Fruit fly (Drosophila melanogaster) whole organism, embryonic: ENCODE results near the gene CG42455.

Experiments used
- Abd-B ChIP-seq: fragments of 200-800 bp; sonication (Bioruptor generic); optimal IDR thresholded peaks from 2 replicates; lab custom pipeline; 2018; ENCODE audit warnings: missing biosample characterization, mild to moderate bottlenecking, missing genetic modification characterization, moderate library complexity
- Adf1 ChIP-seq: fragments of 200-800 bp; sonication (Bioruptor generic); IDR thresholded peaks from 2 replicates; pipeline ENCODE4 v1.3.6; 2022; ENCODE audit warnings: missing biosample characterization, missing genetic modification characterization
- Atf-2 ChIP-seq: fragments of 200-800 bp; sonication (Bioruptor generic); optimal IDR thresholded peaks from 2 replicates; lab custom pipeline; 2016; ENCODE audit warnings: missing biosample characterization, missing genetic modification characterization
- Bteb2 ChIP-seq: fragments of 200-800 bp; sonication (Bioruptor generic); optimal IDR thresholded peaks from 2 replicates; lab custom pipeline; 2016; ENCODE audit warnings: missing biosample characterization, missing genetic modification characterization
- CG10147 ChIP-seq: fragments of 200-800 bp; sonication (Bioruptor generic); optimal IDR thresholded peaks from 2 replicates; lab custom pipeline; 2019; ENCODE audit warnings: missing biosample characterization, mild to moderate bottlenecking, missing genetic modification characterization, moderate library complexity
- CG14441 ChIP-seq: fragments of 200-800 bp; sonication (Bioruptor generic); IDR thresholded peaks from 2 replicates; pipeline ENCODE4 v1.3.6; 2022; ENCODE audit warnings: missing biosample characterization, missing genetic modification characterization
- CG17328 ChIP-seq: fragments of 200-800 bp; sonication (Bioruptor generic); IDR thresholded peaks from 2 replicates; pipeline ENCODE4 v1.3.6; 2022; ENCODE audit warnings: missing biosample characterization, missing genetic modification characterization
- CG18476 ChIP-seq: fragments of 200-800 bp; sonication (Bioruptor generic); optimal IDR thresholded peaks from 2 replicates; lab custom pipeline; 2016; ENCODE audit warnings: missing biosample characterization, mild to moderate bottlenecking, missing genetic modification characterization
- CG18764 ChIP-seq: fragments of 200-800 bp; sonication (Bioruptor generic); optimal IDR thresholded peaks from 3 replicates; lab custom pipeline; 2016; ENCODE audit warnings: missing biosample characterization, missing genetic modification characterization
- CG3847 ChIP-seq: fragments of 200-800 bp; sonication (Bioruptor generic); IDR thresholded peaks from 2 replicates; pipeline ENCODE4 v1.3.6; 2022; ENCODE audit warnings: missing biosample characterization, missing genetic modification characterization
- CG4424 ChIP-seq: fragments of 200-800 bp; sonication (Bioruptor generic); optimal IDR thresholded peaks from 3 replicates; lab custom pipeline; 2016; ENCODE audit warnings: missing biosample characterization, missing genetic modification characterization
- CG7987 ChIP-seq: fragments of 200-800 bp; sonication (Bioruptor generic); optimal IDR thresholded peaks from 2 replicates; lab custom pipeline; 2018; ENCODE audit warnings: missing biosample characterization, mild to moderate bottlenecking, missing genetic modification characterization, moderate library complexity
- CG8388 ChIP-seq: fragments of 200-800 bp; sonication (Bioruptor generic); optimal IDR thresholded peaks from 2 replicates; lab custom pipeline; 2019; ENCODE audit warnings: missing biosample characterization, mild to moderate bottlenecking, missing genetic modification characterization, moderate library complexity
- CG8924 ChIP-seq: fragments of 200-800 bp; optimal IDR thresholded peaks from 3 replicates; lab custom pipeline; 2019; ENCODE audit warnings: missing biosample characterization, mild to moderate bottlenecking, missing genetic modification characterization, moderate library complexity
- CHES-1-like ChIP-seq: fragments of 200-800 bp; sonication (Bioruptor generic); optimal IDR thresholded peaks from 2 replicates; lab custom pipeline; 2016; ENCODE audit warnings: missing biosample characterization, missing genetic modification characterization
- Chrac-16 ChIP-seq: fragments of 200-800 bp; sonication (Bioruptor generic); optimal IDR thresholded peaks from 3 replicates; lab custom pipeline; 2016; ENCODE audit warnings: missing biosample characterization, missing genetic modification characterization
- D19B ChIP-seq: fragments of 200-800 bp; sonication (Bioruptor generic); optimal IDR thresholded peaks from 2 replicates; lab custom pipeline; 2017; ENCODE audit warnings: missing biosample characterization, mild to moderate bottlenecking, missing genetic modification characterization
- Deaf1 ChIP-seq: fragments of 200-800 bp; optimal IDR thresholded peaks from 3 replicates; lab custom pipeline; 2019; ENCODE audit warnings: missing biosample characterization, mild to moderate bottlenecking, missing genetic modification characterization, moderate library complexity
- E2f2 ChIP-seq: fragments of 200-800 bp; sonication (Bioruptor generic); IDR thresholded peaks from 2 replicates; pipeline ENCODE4 v1.3.6; 2022; ENCODE audit warnings: missing biosample characterization, missing genetic modification characterization
- Fer3 ChIP-seq: fragments of 200-800 bp; sonication (Bioruptor generic); optimal IDR thresholded peaks from 2 replicates; lab custom pipeline; 2018; ENCODE audit warnings: missing biosample characterization, mild to moderate bottlenecking, missing genetic modification characterization, moderate library complexity
- GATAe ChIP-seq: fragments of 200-800 bp; sonication (Bioruptor generic); conservative IDR thresholded peaks from 2 replicates; pipeline ENCODE4 v1.3.6; 2022; ENCODE audit warnings: missing biosample characterization, missing genetic modification characterization
- H2.0 ChIP-seq: fragments of 200-800 bp; sonication (Bioruptor generic); IDR thresholded peaks from 2 replicates; pipeline ENCODE4 v1.3.6; 2022; ENCODE audit warnings: missing biosample characterization, missing genetic modification characterization
- HLH54F ChIP-seq: fragments of 200-800 bp; sonication (Bioruptor generic); optimal IDR thresholded peaks from 3 replicates; lab custom pipeline; 2016; ENCODE audit warnings: missing biosample characterization, missing genetic modification characterization
- Hr3 ChIP-seq: fragments of 200-800 bp; sonication (Bioruptor generic); optimal IDR thresholded peaks from 3 replicates; lab custom pipeline; 2016; ENCODE audit warnings: missing biosample characterization, missing genetic modification characterization
- Hr51 ChIP-seq, 2 experiments: fragments of 200-800 bp; sonication (Bioruptor generic); optimal IDR thresholded peaks; 2 replicates in 1 of 2; 3 replicates in 1 of 2; lab custom pipeline; 2016 to 2018; ENCODE audit warnings: missing biosample characterization in 2 of 2, missing genetic modification characterization in 2 of 2, mild to moderate bottlenecking in 1 of 2, moderate library complexity in 1 of 2
- Jarid2 ChIP-seq: fragments of 200-800 bp; sonication (Bioruptor generic); optimal IDR thresholded peaks from 3 replicates; lab custom pipeline; 2017; ENCODE audit warnings: mild to moderate bottlenecking, missing biosample characterization, missing genetic modification reagents, missing genetic modification characterization
- NK7.1 ChIP-seq: fragments of 200-800 bp; sonication (Bioruptor generic); optimal IDR thresholded peaks from 3 replicates; lab custom pipeline; 2016; ENCODE audit warnings: missing biosample characterization, missing genetic modification characterization
- NfI ChIP-seq: fragments of 200-800 bp; sonication (Bioruptor generic); optimal IDR thresholded peaks from 3 replicates; lab custom pipeline; 2018; ENCODE audit warnings: missing biosample characterization, mild to moderate bottlenecking, missing genetic modification characterization, moderate library complexity
- Opbp ChIP-seq: fragments of 200-800 bp; sonication (Bioruptor generic); IDR thresholded peaks from 3 replicates; pipeline ENCODE4 v1.3.6; 2022; ENCODE audit warnings: missing biosample characterization, missing genetic modification characterization; ENCODE audit not compliant: partially characterized antibody
- Scr ChIP-seq: fragments of 200-800 bp; sonication (Bioruptor generic); IDR thresholded peaks from 2 replicates; pipeline ENCODE4 v1.3.6; 2022; ENCODE audit warnings: missing biosample characterization, missing genetic modification characterization; ENCODE audit not compliant: partially characterized antibody
- Taf1 ChIP-seq: fragments of 200-800 bp; sonication (Bioruptor generic); IDR thresholded peaks from 2 replicates; pipeline ENCODE4 v1.3.6; 2022; ENCODE audit warnings: missing biosample characterization, missing genetic modification characterization
- btn ChIP-seq: fragments of 200-800 bp; sonication (Bioruptor generic); optimal IDR thresholded peaks from 2 replicates; lab custom pipeline; 2016; ENCODE audit warnings: missing biosample characterization, missing genetic modification characterization
- caup ChIP-seq: fragments of 200-800 bp; sonication (Bioruptor generic); optimal IDR thresholded peaks from 3 replicates; lab custom pipeline; 2017; ENCODE audit warnings: missing biosample characterization, mild to moderate bottlenecking, missing genetic modification characterization, moderate library complexity; ENCODE audit not compliant: severe bottlenecking
- ci ChIP-seq: fragments of 200-800 bp; sonication (Bioruptor generic); IDR thresholded peaks from 3 replicates; pipeline ENCODE4 v1.3.6; 2022; ENCODE audit warnings: missing biosample characterization, missing genetic modification characterization
- corto ChIP-seq: fragments of 200-800 bp; sonication (Bioruptor generic); optimal IDR thresholded peaks from 2 replicates; lab custom pipeline; 2016; ENCODE audit warnings: missing biosample characterization, mild to moderate bottlenecking, missing genetic modification characterization, moderate library complexity
- dan ChIP-seq: fragments of 200-800 bp; sonication (Bioruptor generic); IDR thresholded peaks from 2 replicates; pipeline ENCODE4 v1.3.6; 2022; ENCODE audit warnings: missing biosample characterization, missing genetic modification characterization
- danr ChIP-seq: fragments of 200-800 bp; sonication (Bioruptor generic); IDR thresholded peaks from 2 replicates; pipeline ENCODE4 v1.3.6; 2022; ENCODE audit warnings: missing biosample characterization, missing genetic modification characterization
- gsb-n ChIP-seq: fragments of 200-800 bp; sonication (Bioruptor generic); optimal IDR thresholded peaks from 3 replicates; lab custom pipeline; 2018; ENCODE audit warnings: missing biosample characterization, mild to moderate bottlenecking, missing genetic modification characterization
- jing ChIP-seq: fragments of 200-800 bp; sonication (Bioruptor generic); optimal IDR thresholded peaks from 2 replicates; lab custom pipeline; 2018; ENCODE audit warnings: missing biosample characterization, mild to moderate bottlenecking, missing genetic modification characterization
- kah ChIP-seq: fragments of 200-800 bp; sonication (Bioruptor generic); optimal IDR thresholded peaks from 2 replicates; lab custom pipeline; 2018; ENCODE audit warnings: missing biosample characterization, mild to moderate bottlenecking, missing genetic modification characterization
- lmd ChIP-seq: fragments of 200-800 bp; sonication (Bioruptor generic); IDR thresholded peaks from 2 replicates; pipeline ENCODE4 v1.3.6; 2022; ENCODE audit warnings: missing biosample characterization, missing genetic modification characterization
- lola ChIP-seq, 3 experiments: fragments of >200 bp in 2 of 3; fragments of 200-800 bp in 1 of 3; sonication (Bioruptor generic) in 1 of 3; optimal IDR thresholded peaks; 2 replicates each; lab custom pipeline; 2017 to 2019; ENCODE audit warnings: missing biosample characterization in 3 of 3, missing genetic modification characterization in 3 of 3, mild to moderate bottlenecking in 1 of 3, moderate library complexity in 1 of 3
- nerfin-1 ChIP-seq: fragments of 200-800 bp; sonication (Bioruptor generic); optimal IDR thresholded peaks from 3 replicates; lab custom pipeline; 2019; ENCODE audit warnings: missing biosample characterization, mild to moderate bottlenecking, missing genetic modification characterization, moderate library complexity
- pita ChIP-seq: fragments of 200-800 bp; sonication (Bioruptor generic); optimal IDR thresholded peaks from 2 replicates; lab custom pipeline; 2017; ENCODE audit warnings: missing biosample characterization, mild to moderate bottlenecking, missing genetic modification characterization
- ranshi ChIP-seq: fragments of 200-800 bp; sonication (Bioruptor generic); IDR thresholded peaks from 2 replicates; pipeline ENCODE4 v1.3.6; 2022; ENCODE audit warnings: missing biosample characterization, missing genetic modification characterization
- rib ChIP-seq: fragments of 200-800 bp; sonication (Bioruptor generic); IDR thresholded peaks from 2 replicates; pipeline ENCODE4 v1.3.6; 2022; ENCODE audit warnings: missing biosample characterization, missing genetic modification characterization
- sqz ChIP-seq: fragments of 200-800 bp; sonication (Bioruptor generic); optimal IDR thresholded peaks from 3 replicates; lab custom pipeline; 2018; ENCODE audit warnings: missing biosample characterization, mild to moderate bottlenecking, missing genetic modification characterization
- ssp ChIP-seq: fragments of 200-800 bp; sonication (Bioruptor generic); IDR thresholded peaks from 2 replicates; pipeline ENCODE4 v1.3.6; 2022; ENCODE audit warnings: missing biosample characterization, missing genetic modification characterization
- tna ChIP-seq: fragments of 200-800 bp; sonication (Bioruptor generic); IDR thresholded peaks from 2 replicates; pipeline ENCODE4 v1.3.6; 2022; ENCODE audit warnings: missing biosample characterization, missing genetic modification characterization; ENCODE audit not compliant: partially characterized antibody
- toy ChIP-seq: fragments of 200-800 bp; sonication (Bioruptor generic); IDR thresholded peaks from 2 replicates; pipeline ENCODE4 v1.3.6; 2022; ENCODE audit warnings: missing biosample characterization, missing genetic modification characterization
- tup ChIP-seq: fragments of 200-800 bp; sonication (Bioruptor generic); optimal IDR thresholded peaks from 2 replicates; lab custom pipeline; 2016; ENCODE audit warnings: missing biosample characterization, mild to moderate bottlenecking, missing genetic modification characterization, moderate library complexity

The CG42455 gene

DNA sequence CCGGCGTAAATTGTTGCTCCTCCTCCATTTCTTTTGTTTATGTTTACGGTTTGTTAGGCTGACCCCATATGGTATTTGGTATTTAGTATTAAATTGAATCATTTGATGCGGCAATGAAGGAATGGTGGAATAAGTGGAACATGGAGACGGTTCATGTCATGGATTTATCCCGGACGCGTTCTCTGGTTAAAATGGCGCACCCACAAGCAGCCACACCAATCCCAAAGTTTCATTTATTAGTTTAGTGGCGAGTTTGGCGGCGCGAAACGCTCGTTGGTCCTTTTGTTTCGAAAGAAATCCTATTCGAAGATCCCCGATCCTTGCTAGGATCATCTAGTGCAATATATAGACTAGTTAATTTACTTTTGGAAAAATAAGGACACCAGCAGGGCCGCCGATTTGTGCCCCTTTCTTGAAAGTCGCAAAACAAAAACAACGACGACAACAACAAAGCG lies 3.8 kb upstream of the CG42455 start, which contains the start of the genes CG6685 and Dronc (continued):
- TF ChIP-seq GATAe (no peak), lmd (GFP tag; lab: Robert Waterston, UW) (no peak), caup (GFP tag; lab: Kevin White, UChicago) (no peak), Deaf1 (tag; lab: Kevin White, UChicago) (no peak), Bteb2 (no peak), CG18764 (GFP tag; lab: Kevin White, UChicago) (no peak), Taf1 (no peak), Adf1 (no peak), Scr (GFP tag; lab: Robert Waterston, UW) (no peak), Hr3 (GFP tag; lab: Kevin White, UChicago) (no peak), CG18476 (no peak), NfI (GFP tag; lab: Kevin White, UChicago) (no peak), pita (GFP tag; lab: Kevin White, UChicago) (peak; percentile 58), Fer3 (tag; lab: Kevin White, UChicago) (no peak), Atf-2 (GFP tag; lab: Kevin White, UChicago) (no peak), nerfin-1 (no peak), Chrac-16 (no peak), ssp (GFP tag; lab: Robert Waterston, UW) (no peak; the same call in 1 of the 2 replicates), ranshi (GFP tag; lab: Robert Waterston, UW) (no peak), NK7.1 (GFP tag; lab: Kevin White, UChicago) (no peak), Jarid2 (GFP tag; lab: Kevin White, UChicago) (peak; percentile 52), CG10147 (GFP tag; lab: Kevin White, UChicago) (peak; percentile 20), CG3847 (GFP tag; lab: Robert Waterston, UW) (no peak), E2f2 (GFP tag; lab: Robert Waterston, UW) (peak; percentile 65; the same call in 1 of the 2 replicates), tna (GFP tag; lab: Robert Waterston, UW) (no peak; the same call in 1 of the 2 replicates), HLH54F (GFP tag; lab: Kevin White, UChicago) (no peak), CG7987 (GFP tag; lab: Kevin White, UChicago) (no peak), CG14441 (GFP tag; lab: Robert Waterston, UW) (no peak), CG4424 (GFP tag; lab: Kevin White, UChicago) (no peak), rib (no peak), lola (GFP tag; optimal IDR thresholded peaks at IDR 0.05; lab: Kevin White, UChicago) (no peak), H2.0 (GFP tag; lab: Robert Waterston, UW) (no peak), sqz (GFP tag; lab: Kevin White, UChicago) (no peak), tup (GFP tag; lab: Kevin White, UChicago) (no peak), corto (GFP tag; lab: Kevin White, UChicago) (no peak), Opbp (GFP tag; lab: Robert Waterston, UW) (no peak; the same call in 2 of the 3 replicates), toy (GFP tag; lab: Robert Waterston, UW) (no peak), jing (GFP tag; lab: Kevin White, UChicago) (no peak), CG8388 (GFP tag; lab: Kevin White, UChicago) (no peak), dan (no peak), danr (no peak), D19B (GFP tag; lab: Kevin White, UChicago) (no peak), ci (GFP tag; lab: Robert Waterston, UW) (no peak), CG17328 (GFP tag; lab: Robert Waterston, UW) (no peak), Hr51 (GFP tag; optimal IDR thresholded peaks at IDR 0.05; lab: Kevin White, UChicago) (no peak), kah (GFP tag; lab: Kevin White, UChicago) (no peak), btn (no peak), CG8924 (tag; lab: Kevin White, UChicago) (no peak), gsb-n (peak; percentile 65), Abd-B (GFP tag; lab: Kevin White, UChicago) (no peak), CHES-1-like (GFP tag; lab: Kevin White, UChicago) (peak; percentile 59)
